Worm (Caenorhabditis elegans): Measurements from ENCODE around the gene ZC250.4.

- TF ChIP-seq ets-7 (tag; optimal IDR thresholded peaks at IDR 0.05) (no peak), F13C5.2 (tag; optimal IDR thresholded peaks at IDR 0.05) (no peak), ama-1 (optimal IDR thresholded peaks at IDR 0.05) (no peak), tbx-11 (GFP tag; IDR thresholded peaks at IDR 0.05) (no peak), hnd-1 (tag; optimal IDR thresholded peaks at IDR 0.05) (no peak), B0310.2 (tag; optimal IDR thresholded peaks at IDR 0.05) (no peak), hmg-4 (GFP tag; optimal IDR thresholded peaks at IDR 0.05) (no peak), aly-1 (tag; optimal IDR thresholded peaks at IDR 0.05) (no peak), flt-1 (GFP tag; IDR thresholded peaks at IDR 0.05) (no peak), ceh-13 (GFP tag; optimal IDR thresholded peaks at IDR 0.05) (no peak)
These were observed 20.9 kb downstream of the ZC250.4 start, which contains the start of gene ZC250.2 for ce11 chrV:5792031-5792430.
